Fruit fly (Drosophila melanogaster) whole organism, embryonic: ENCODE measurements around the gene CG14252.
A peak's percentile ranks its signal among the peaks of the same experiment; 100 is the strongest.

ENCODE experiments used
- Aef1 ChIP-seq: fragments of 200-800 bp; sonication (Bioruptor generic); IDR thresholded peaks from 3 replicates; pipeline ENCODE4 v1.3.6; 2022; ENCODE audit warnings: missing biosample characterization, missing genetic modification characterization
- CG1024 ChIP-seq: fragments of 200-800 bp; sonication (Bioruptor generic); IDR thresholded peaks from 2 replicates; pipeline ENCODE4 v1.3.6; 2022; ENCODE audit warnings: missing biosample characterization, missing genetic modification characterization
- CG11696 ChIP-seq: fragments of 200-800 bp; sonication (Bioruptor generic); IDR thresholded peaks from 2 replicates; pipeline ENCODE4 v1.3.6; 2022; ENCODE audit warnings: missing biosample characterization, missing genetic modification characterization
- CG13894 ChIP-seq: fragments of 200-800 bp; sonication (Bioruptor generic); optimal IDR thresholded peaks from 3 replicates; lab custom pipeline; 2018; ENCODE audit warnings: missing biosample characterization, mild to moderate bottlenecking, missing genetic modification characterization, moderate library complexity
- CG14710 ChIP-seq: fragments of 200-800 bp; sonication (Bioruptor generic); optimal IDR thresholded peaks from 3 replicates; lab custom pipeline; 2019; ENCODE audit warnings: missing biosample characterization, mild to moderate bottlenecking, missing genetic modification characterization, moderate library complexity
- CG14965 ChIP-seq: fragments of 200-800 bp; sonication (Bioruptor generic); optimal IDR thresholded peaks from 2 replicates; lab custom pipeline; 2016; ENCODE audit warnings: missing biosample characterization, missing genetic modification characterization, borderline replicate concordance
- CG1602 ChIP-seq: fragments of 200-800 bp; sonication (Bioruptor generic); optimal IDR thresholded peaks from 3 replicates; lab custom pipeline; 2016; ENCODE audit warnings: missing biosample characterization, missing genetic modification characterization
- CG16779 ChIP-seq: fragments of 200-800 bp; sonication (Bioruptor generic); IDR thresholded peaks from 2 replicates; pipeline ENCODE4 v1.3.6; 2022; ENCODE audit warnings: missing biosample characterization, missing genetic modification characterization
- CG16813 ChIP-seq: fragments of 200-800 bp; sonication (Bioruptor generic); IDR thresholded peaks from 3 replicates; pipeline ENCODE4 v1.3.6; 2022; ENCODE audit warnings: missing biosample characterization, missing genetic modification characterization; ENCODE audit not compliant: partially characterized antibody
- CG17829 ChIP-seq: fragments of 200-800 bp; optimal IDR thresholded peaks from 2 replicates; lab custom pipeline; 2019; ENCODE audit warnings: missing biosample characterization, mild to moderate bottlenecking, missing genetic modification characterization, moderate library complexity
- CG2120 ChIP-seq: fragments of 200-800 bp; sonication (Bioruptor generic); optimal IDR thresholded peaks from 3 replicates; lab custom pipeline; 2016; ENCODE audit warnings: missing biosample characterization, missing genetic modification characterization
- CG2875 ChIP-seq: fragments of 200-800 bp; sonication (Bioruptor generic); optimal IDR thresholded peaks from 2 replicates; lab custom pipeline; 2017; ENCODE audit warnings: missing biosample characterization, mild to moderate bottlenecking, missing genetic modification characterization, missing genetic modification reagents
- CG4328 ChIP-seq: fragments of 200-800 bp; sonication (Bioruptor generic); optimal IDR thresholded peaks from 3 replicates; lab custom pipeline; 2017; ENCODE audit warnings: missing biosample characterization, missing genetic modification reagents, missing genetic modification characterization
- CG4360 ChIP-seq: fragments of 200-800 bp; sonication (Bioruptor generic); IDR thresholded peaks from 2 replicates; pipeline ENCODE4 v1.3.6; 2022; ENCODE audit warnings: missing biosample characterization, missing genetic modification characterization
- CG4424 ChIP-seq: fragments of 200-800 bp; sonication (Bioruptor generic); optimal IDR thresholded peaks from 3 replicates; lab custom pipeline; 2016; ENCODE audit warnings: missing biosample characterization, missing genetic modification characterization
- CG6272 ChIP-seq: fragments of 200-800 bp; sonication (Bioruptor generic); IDR thresholded peaks from 2 replicates; pipeline ENCODE4 v1.3.6; 2022; ENCODE audit warnings: missing biosample characterization, missing genetic modification characterization
- CG6791 ChIP-seq: fragments of 200-800 bp; sonication (Bioruptor generic); IDR thresholded peaks from 3 replicates; pipeline ENCODE4 v1.3.6; 2022; ENCODE audit warnings: missing biosample characterization, missing genetic modification characterization; ENCODE audit not compliant: partially characterized antibody
- CG6854 ChIP-seq: fragments of 200-800 bp; sonication (Bioruptor generic); optimal IDR thresholded peaks from 3 replicates; lab custom pipeline; 2017; ENCODE audit warnings: missing biosample characterization, mild to moderate bottlenecking, missing genetic modification characterization
- CG8359 ChIP-seq: fragments of 200-800 bp; sonication (Bioruptor generic); optimal IDR thresholded peaks from 2 replicates; lab custom pipeline; 2017; ENCODE audit warnings: missing biosample characterization, mild to moderate bottlenecking, missing genetic modification characterization, borderline replicate concordance
- Dek ChIP-seq: fragments of 200-800 bp; sonication (Bioruptor generic); optimal IDR thresholded peaks from 3 replicates; lab custom pipeline; 2019; ENCODE audit warnings: missing biosample characterization, mild to moderate bottlenecking, missing genetic modification characterization, moderate library complexity
- E2f1 ChIP-seq: fragments of 200-800 bp; sonication (Bioruptor generic); IDR thresholded peaks from 2 replicates; pipeline ENCODE4 v1.3.6; 2022; ENCODE audit warnings: missing biosample characterization, missing genetic modification characterization
- HLH4C ChIP-seq: fragments of 200-800 bp; sonication (Bioruptor generic); IDR thresholded peaks from 3 replicates; pipeline ENCODE4 v1.3.6; 2022; ENCODE audit warnings: missing biosample characterization, missing genetic modification characterization; ENCODE audit not compliant: partially characterized antibody
- HmgZ ChIP-seq: fragments of 200-800 bp; sonication (Bioruptor generic); optimal IDR thresholded peaks from 2 replicates; lab custom pipeline; 2018; ENCODE audit warnings: missing biosample characterization, mild to moderate bottlenecking, missing genetic modification characterization
- NfI ChIP-seq: fragments of 200-800 bp; sonication (Bioruptor generic); optimal IDR thresholded peaks from 3 replicates; lab custom pipeline; 2018; ENCODE audit warnings: missing biosample characterization, mild to moderate bottlenecking, missing genetic modification characterization, moderate library complexity
- Sox100B ChIP-seq: fragments of 200-800 bp; sonication (Bioruptor generic); optimal IDR thresholded peaks from 3 replicates; lab custom pipeline; 2018; ENCODE audit warnings: missing biosample characterization, mild to moderate bottlenecking, missing genetic modification characterization
- Sry-δ ChIP-seq: fragments of 200-800 bp; sonication (Bioruptor generic); optimal IDR thresholded peaks from 2 replicates; lab custom pipeline; 2016; ENCODE audit warnings: missing biosample characterization, missing genetic modification characterization
- Ssrp ChIP-seq: fragments of 200-800 bp; sonication (Bioruptor generic); optimal IDR thresholded peaks from 2 replicates; lab custom pipeline; 2018; ENCODE audit warnings: missing biosample characterization, mild to moderate bottlenecking, missing genetic modification characterization, moderate library complexity
- Vsx1 ChIP-seq: fragments of 200-800 bp; sonication (Bioruptor generic); optimal IDR thresholded peaks from 2 replicates; lab custom pipeline; 2017; ENCODE audit warnings: missing biosample characterization, mild to moderate bottlenecking, missing genetic modification characterization, missing genetic modification reagents
- bbx ChIP-seq: fragments of 200-800 bp; sonication (Bioruptor generic); IDR thresholded peaks from 2 replicates; pipeline ENCODE4 v1.3.6; 2022; ENCODE audit warnings: missing biosample characterization, missing genetic modification characterization; ENCODE audit not compliant: partially characterized antibody
- bcd ChIP-seq: fragments of 200-800 bp; sonication (Bioruptor generic); optimal IDR thresholded peaks from 2 replicates; lab custom pipeline; 2017; ENCODE audit warnings: missing biosample characterization, mild to moderate bottlenecking, missing genetic modification characterization
- bigmax ChIP-seq: fragments of 200-800 bp; sonication (Bioruptor generic); optimal IDR thresholded peaks from 2 replicates; lab custom pipeline; 2018; ENCODE audit warnings: missing biosample characterization, mild to moderate bottlenecking, missing genetic modification characterization
- bsh ChIP-seq, 2 experiments: fragments of 200-800 bp; sonication (Bioruptor generic); optimal IDR thresholded peaks; 2 replicates each; lab custom pipeline; 2017 to 2018; ENCODE audit warnings: mild to moderate bottlenecking in 2 of 2, missing biosample characterization in 2 of 2, missing genetic modification characterization in 2 of 2, moderate library complexity in 1 of 2
- croc ChIP-seq: fragments of 200-800 bp; sonication (Bioruptor generic); conservative IDR thresholded peaks from 3 replicates; pipeline ENCODE4 v1.3.6; 2022; ENCODE audit warnings: missing biosample characterization, missing genetic modification characterization
- dm ChIP-seq: fragments of 200-800 bp; sonication (Bioruptor generic); optimal IDR thresholded peaks from 3 replicates; lab custom pipeline; 2016; ENCODE audit warnings: missing biosample characterization, missing genetic modification characterization
- dysf ChIP-seq: fragments of 200-800 bp; sonication (Bioruptor generic); IDR thresholded peaks from 3 replicates; pipeline ENCODE4 v1.3.6; 2022; ENCODE audit warnings: missing biosample characterization, missing genetic modification characterization
- fd102C ChIP-seq: fragments of 200-800 bp; sonication (Bioruptor generic); optimal IDR thresholded peaks from 2 replicates; lab custom pipeline; 2018; ENCODE audit warnings: missing biosample characterization, mild to moderate bottlenecking, missing genetic modification characterization, moderate library complexity
- ftz-f1 ChIP-seq: fragments of 200-800 bp; sonication (Bioruptor generic); optimal IDR thresholded peaks from 2 replicates; lab custom pipeline; 2016; ENCODE audit warnings: missing biosample characterization, missing genetic modification characterization
- gro ChIP-seq: fragments of 200-800 bp; sonication (Bioruptor generic); optimal IDR thresholded peaks from 2 replicates; lab custom pipeline; 2016; ENCODE audit warnings: missing biosample characterization, missing genetic modification characterization
- jigr1 ChIP-seq: fragments of 200-800 bp; sonication (Bioruptor generic); IDR thresholded peaks from 3 replicates; pipeline ENCODE4 v1.3.6; 2022; ENCODE audit warnings: missing biosample characterization, missing genetic modification characterization
- maf-S ChIP-seq: fragments of 200-800 bp; sonication (Bioruptor generic); optimal IDR thresholded peaks from 2 replicates; lab custom pipeline; 2016; ENCODE audit warnings: missing biosample characterization, missing genetic modification characterization
- oc ChIP-seq: fragments of 200-800 bp; sonication (Bioruptor generic); optimal IDR thresholded peaks from 2 replicates; lab custom pipeline; 2018; ENCODE audit warnings: missing biosample characterization, mild to moderate bottlenecking, missing genetic modification characterization, moderate library complexity
- peb ChIP-seq: fragments of 200-800 bp; sonication (Bioruptor generic); IDR thresholded peaks from 2 replicates; pipeline ENCODE4 v1.3.6; 2022; ENCODE audit warnings: missing biosample characterization, missing genetic modification characterization
- pzg ChIP-seq: fragments of 200-800 bp; sonication (Bioruptor generic); optimal IDR thresholded peaks from 3 replicates; lab custom pipeline; 2018; ENCODE audit warnings: missing biosample characterization, mild to moderate bottlenecking, missing genetic modification characterization, moderate library complexity
- trem ChIP-seq: fragments of 200-800 bp; optimal IDR thresholded peaks from 3 replicates; lab custom pipeline; 2019; ENCODE audit warnings: missing biosample characterization, mild to moderate bottlenecking, missing genetic modification characterization, moderate library complexity
- ttk ChIP-seq: fragments of 200-800 bp; sonication (Bioruptor generic); IDR thresholded peaks from 2 replicates; pipeline ENCODE4 v2.1.2; 2022; ENCODE audit warnings: missing biosample characterization, missing genetic modification characterization
- tup ChIP-seq: fragments of 200-800 bp; sonication (Bioruptor generic); optimal IDR thresholded peaks from 2 replicates; lab custom pipeline; 2016; ENCODE audit warnings: missing biosample characterization, mild to moderate bottlenecking, missing genetic modification characterization, moderate library complexity
- usp ChIP-seq: fragments of >200 bp; optimal IDR thresholded peaks from 2 replicates; lab custom pipeline; 2017; ENCODE audit warnings: missing biosample characterization, missing genetic modification characterization
- wek ChIP-seq: fragments of 200-800 bp; sonication (Bioruptor generic); optimal IDR thresholded peaks from 3 replicates; lab custom pipeline; 2018; ENCODE audit warnings: missing biosample characterization, mild to moderate bottlenecking, missing genetic modification characterization, moderate library complexity
- yki ChIP-seq: fragments of >200 bp; optimal IDR thresholded peaks from 3 replicates; lab custom pipeline; 2018

The CG14252 gene

DNA sequence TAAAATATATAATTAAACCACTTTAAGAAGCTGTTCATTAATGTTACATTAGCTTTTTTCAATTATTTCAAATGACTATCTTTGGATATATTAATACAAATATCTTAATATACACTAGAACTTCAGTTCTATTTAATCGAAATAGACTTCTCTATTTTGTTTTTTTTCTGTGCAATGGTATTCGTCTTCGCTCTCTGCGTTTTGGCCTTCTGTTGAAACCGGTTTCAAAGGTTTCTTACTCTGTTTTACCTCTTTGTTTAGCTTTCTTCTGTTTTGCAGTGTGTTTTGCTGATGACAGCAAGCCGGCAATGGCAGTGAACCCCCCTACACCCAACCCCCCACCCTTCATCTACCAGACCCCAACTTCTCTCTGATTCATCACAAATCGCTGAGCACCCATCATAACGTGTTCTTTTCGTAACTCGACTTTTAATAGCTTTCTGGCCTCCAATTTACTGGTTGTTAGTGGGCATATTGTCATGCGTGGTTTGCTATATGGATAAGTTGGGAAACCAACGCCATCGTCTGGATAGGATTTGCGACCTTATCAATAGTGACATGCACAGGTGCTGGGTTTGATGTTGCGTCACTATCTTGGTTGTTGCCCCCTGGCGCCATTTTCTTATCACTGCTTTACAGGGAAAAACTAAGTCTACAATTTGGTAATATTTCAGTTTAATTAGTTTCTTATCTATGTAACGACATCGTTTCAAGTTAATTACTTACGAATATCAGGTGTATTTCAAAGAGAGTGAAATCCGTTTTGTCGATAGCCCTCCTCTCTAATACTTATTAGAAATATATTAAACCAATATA is 23.7 kb downstream of the CG14252 start (continued):
- TF ChIP-seq Ssrp (tag; lab: Kevin White, UChicago): peak; percentile 48
- TF ChIP-seq CG6854: no peak
- no peak for TF ChIP-seq CG16779
- TF ChIP-seq dm (GFP tag; lab: Kevin White, UChicago): no peak
- TF ChIP-seq CG14710 (tag; lab: Kevin White, UChicago): no peak
- no peak for TF ChIP-seq usp
- TF ChIP-seq CG4424 (GFP tag; lab: Kevin White, UChicago): no peak
- TF ChIP-seq pzg (GFP tag; lab: Kevin White, UChicago): no peak
- no peak for TF ChIP-seq ttk (GFP tag; lab: Robert Waterston, UW)
- peak in 1 of 2 experiments; percentile 58 for TF ChIP-seq bsh (GFP tag; optimal IDR thresholded peaks at IDR 0.05; lab: Kevin White, UChicago)
- TF ChIP-seq fd102C (GFP tag; lab: Kevin White, UChicago): no peak
- TF ChIP-seq CG14965 (GFP tag; lab: Kevin White, UChicago): no peak
- TF ChIP-seq wek: peak; percentile 33
- no peak for TF ChIP-seq peb
- no peak for TF ChIP-seq croc (GFP tag; lab: Robert Waterston, UW)
- TF ChIP-seq yki (lab: Kevin White, UChicago): no peak
- no peak for TF ChIP-seq CG1024 (GFP tag; lab: Robert Waterston, UW)
- TF ChIP-seq CG13894: peak; percentile 37
- no peak for TF ChIP-seq ftz-f1 (GFP tag; lab: Kevin White, UChicago)
- TF ChIP-seq bigmax (GFP tag; lab: Kevin White, UChicago): no peak
- no peak for TF ChIP-seq Dek (tag; lab: Kevin White, UChicago)
- no peak for TF ChIP-seq HmgZ (tag; lab: Kevin White, UChicago)
- TF ChIP-seq CG8359: no peak
- TF ChIP-seq E2f1 (GFP tag; lab: Robert Waterston, UW): 0 out of 2 replicates have a peak, but pooled peaks have one; percentile 31
- TF ChIP-seq HLH4C: no peak
- TF ChIP-seq CG17829 (tag; lab: Kevin White, UChicago): peak; percentile 11
- TF ChIP-seq NfI (GFP tag; lab: Kevin White, UChicago): no peak
- no peak for TF ChIP-seq Aef1 (GFP tag; lab: Robert Waterston, UW)
- TF ChIP-seq CG11696 (GFP tag; lab: Robert Waterston, UW): no peak
- no peak for TF ChIP-seq tup (GFP tag; lab: Kevin White, UChicago)
- no peak for TF ChIP-seq CG4328 (GFP tag; lab: Kevin White, UChicago)
- TF ChIP-seq jigr1: no peak
- no peak for TF ChIP-seq CG1602
- TF ChIP-seq bbx (GFP tag; lab: Robert Waterston, UW): no peak
- peak; percentile 49 for TF ChIP-seq Vsx1 (GFP tag; lab: Kevin White, UChicago)
- peak; percentile 10 for TF ChIP-seq CG2120 (GFP tag; lab: Kevin White, UChicago)
- TF ChIP-seq CG6272 (GFP tag; lab: Robert Waterston, UW): no peak
- peak; percentile 10 for TF ChIP-seq Sox100B (GFP tag; lab: Kevin White, UChicago)
- TF ChIP-seq trem (tag; lab: Kevin White, UChicago): peak; percentile 2
- TF ChIP-seq bcd: no peak
- TF ChIP-seq gro: no peak
- no peak for TF ChIP-seq CG6791 (GFP tag; lab: Robert Waterston, UW)
- TF ChIP-seq oc (tag; lab: Kevin White, UChicago): no peak
- TF ChIP-seq CG4360 (GFP tag; lab: Robert Waterston, UW): no peak
- no peak for TF ChIP-seq maf-S
- no peak for TF ChIP-seq CG16813 (GFP tag; lab: Robert Waterston, UW)
- no peak for TF ChIP-seq dysf (GFP tag; lab: Robert Waterston, UW)
- no peak for TF ChIP-seq Sry-δ (GFP tag; lab: Kevin White, UChicago)
- no peak for TF ChIP-seq CG2875
